Fruit fly (Drosophila melanogaster) whole organism, embryonic: ENCODE results near the gene CG31404.

Experiments used
- Med ChIP-seq: fragments of 200-800 bp; sonication (Bioruptor generic); peaks from one replicate; lab custom pipeline; 2016; ENCODE audit warnings: missing biosample characterization, missing genetic modification characterization, mild to moderate bottlenecking, inconsistent platforms, moderate library complexity
- TFAM ChIP-seq: fragments of 200-800 bp; sonication (Bioruptor generic); optimal IDR thresholded peaks from 2 replicates; lab custom pipeline; 2017; ENCODE audit warnings: missing biosample characterization, missing genetic modification characterization, inconsistent platforms
- ham ChIP-seq: fragments of 200-800 bp; sonication (Bioruptor generic); IDR thresholded peaks from 2 replicates; pipeline ENCODE4 v1.3.6; 2022; ENCODE audit warnings: missing biosample characterization, missing genetic modification characterization

- no peak for TF ChIP-seq Med
- no peak for TF ChIP-seq TFAM
- no peak for TF ChIP-seq ham
Measured at dm6 chr3R:19352121-19352520, 23.7 kb downstream of the CG31404 start.
